Fruit fly (Drosophila melanogaster): ENCODE measurements around the gene Ddc.

dm6 chr2L:19138361-19139041 is 18.4 kb upstream of the Ddc start:
- TF ChIP-seq dsf (GFP tag; optimal IDR thresholded peaks at IDR 0.05; ENCODE audit: borderline replicate concordance) = no peak
- TF ChIP-seq psq (GFP tag; optimal IDR thresholded peaks at IDR 0.05) = no peak
- TF ChIP-seq sage (GFP tag; optimal IDR thresholded peaks at IDR 0.05) = no peak
- TF ChIP-seq br (GFP tag; optimal IDR thresholded peaks at IDR 0.05) = no peak
- TF ChIP-seq fru (GFP tag; optimal IDR thresholded peaks at IDR 0.05) = no peak
- no peak for TF ChIP-seq N (GFP tag; optimal IDR thresholded peaks at IDR 0.05)
- TF ChIP-seq pan (optimal IDR thresholded peaks at IDR 0.05) = no peak
- TF ChIP-seq ey (GFP tag; optimal IDR thresholded peaks at IDR 0.05) = no peak
- no peak for TF ChIP-seq lola (GFP tag; optimal IDR thresholded peaks at IDR 0.05)
- no peak for TF ChIP-seq OdsH (GFP tag; optimal IDR thresholded peaks at IDR 0.05)

Measured in whole organism, wandering third instar larva.